Fruit fly (Drosophila melanogaster) whole organism, embryonic: Measurements from ENCODE around the gene Amacr.

ENCODE experiments used
- Aef1 ChIP-seq: fragments of 200-800 bp; sonication (Bioruptor generic); IDR thresholded peaks from 3 replicates; pipeline ENCODE4 v1.3.6; 2022; ENCODE audit warnings: missing biosample characterization, missing genetic modification characterization
- Bgb ChIP-seq: fragments of 200-800 bp; sonication (Bioruptor generic); IDR thresholded peaks from 2 replicates; pipeline ENCODE4 v1.3.6; 2022; ENCODE audit warnings: missing biosample characterization, missing genetic modification characterization; ENCODE audit not compliant: partially characterized antibody
- Blimp-1 ChIP-seq: fragments of 200-800 bp; sonication (Bioruptor generic); optimal IDR thresholded peaks from 3 replicates; lab custom pipeline; 2018; ENCODE audit warnings: missing biosample characterization, missing genetic modification characterization, mild to moderate bottlenecking, moderate library complexity, missing genetic modification reagents
- CG11085 ChIP-seq: fragments of 200-800 bp; sonication (Bioruptor generic); IDR thresholded peaks from 2 replicates; pipeline ENCODE4 v1.3.6; 2022; ENCODE audit warnings: missing biosample characterization, missing genetic modification characterization
- CG11456 ChIP-seq: fragments of 200-800 bp; sonication (Bioruptor generic); IDR thresholded peaks from 3 replicates; pipeline ENCODE4 v1.3.6; 2022; ENCODE audit warnings: missing biosample characterization, missing genetic modification characterization
- CG11504 ChIP-seq: fragments of 200-800 bp; sonication (Bioruptor generic); optimal IDR thresholded peaks from 3 replicates; lab custom pipeline; 2019; ENCODE audit warnings: missing biosample characterization, mild to moderate bottlenecking, missing genetic modification characterization, moderate library complexity
- CG11560 ChIP-seq: fragments of 200-800 bp; sonication (Bioruptor generic); IDR thresholded peaks from 3 replicates; pipeline ENCODE4 v1.3.6; 2022; ENCODE audit warnings: missing biosample characterization, missing genetic modification characterization
- CG11695 ChIP-seq: fragments of 200-800 bp; sonication (Bioruptor generic); IDR thresholded peaks from 3 replicates; pipeline ENCODE4 v1.3.6; 2022; ENCODE audit warnings: missing biosample characterization, missing genetic modification characterization
- CG12659 ChIP-seq: fragments of 200-800 bp; sonication (Bioruptor generic); optimal IDR thresholded peaks from 3 replicates; lab custom pipeline; 2017; ENCODE audit warnings: mild to moderate bottlenecking, missing biosample characterization, missing genetic modification reagents, missing genetic modification characterization
- CG14050 ChIP-seq: fragments of 200-800 bp; sonication (Bioruptor generic); IDR thresholded peaks from 3 replicates; pipeline ENCODE4 v1.3.6; 2022; ENCODE audit warnings: missing biosample characterization, missing genetic modification characterization
- CG14710 ChIP-seq: fragments of 200-800 bp; sonication (Bioruptor generic); optimal IDR thresholded peaks from 3 replicates; lab custom pipeline; 2019; ENCODE audit warnings: missing biosample characterization, mild to moderate bottlenecking, missing genetic modification characterization, moderate library complexity
- CG16863 ChIP-seq: fragments of 200-800 bp; sonication (Bioruptor generic); optimal IDR thresholded peaks from 3 replicates; lab custom pipeline; 2016; ENCODE audit warnings: missing biosample characterization, missing genetic modification characterization
- CG17328 ChIP-seq: fragments of 200-800 bp; sonication (Bioruptor generic); IDR thresholded peaks from 2 replicates; pipeline ENCODE4 v1.3.6; 2022; ENCODE audit warnings: missing biosample characterization, missing genetic modification characterization
- CG17359 ChIP-seq: fragments of 200-800 bp; sonication (Bioruptor generic); optimal IDR thresholded peaks from 3 replicates; lab custom pipeline; 2018; ENCODE audit warnings: missing biosample characterization, mild to moderate bottlenecking, missing genetic modification characterization, moderate library complexity
- CG18764 ChIP-seq: fragments of 200-800 bp; sonication (Bioruptor generic); optimal IDR thresholded peaks from 3 replicates; lab custom pipeline; 2016; ENCODE audit warnings: missing biosample characterization, missing genetic modification characterization
- CG2202 ChIP-seq: fragments of 200-800 bp; sonication (Bioruptor generic); optimal IDR thresholded peaks from 2 replicates; lab custom pipeline; 2018; ENCODE audit warnings: missing biosample characterization, mild to moderate bottlenecking, missing genetic modification characterization
- CG2712 ChIP-seq: fragments of 200-800 bp; optimal IDR thresholded peaks from 3 replicates; lab custom pipeline; 2019; ENCODE audit warnings: missing biosample characterization, mild to moderate bottlenecking, missing genetic modification characterization, moderate library complexity
- CG7987 ChIP-seq: fragments of 200-800 bp; sonication (Bioruptor generic); optimal IDR thresholded peaks from 2 replicates; lab custom pipeline; 2018; ENCODE audit warnings: missing biosample characterization, mild to moderate bottlenecking, missing genetic modification characterization, moderate library complexity
- CG8089 ChIP-seq: fragments of 200-800 bp; sonication (Bioruptor generic); optimal IDR thresholded peaks from 3 replicates; lab custom pipeline; 2016; ENCODE audit warnings: missing biosample characterization, missing genetic modification characterization
- CG9797 ChIP-seq: fragments of 200-800 bp; sonication (Bioruptor generic); optimal IDR thresholded peaks from 3 replicates; lab custom pipeline; 2018; ENCODE audit warnings: missing biosample characterization, mild to moderate bottlenecking, missing genetic modification characterization
- Dp ChIP-seq: fragments of 200-800 bp; sonication (Bioruptor generic); optimal IDR thresholded peaks from 2 replicates; lab custom pipeline; 2018; ENCODE audit warnings: missing biosample characterization, mild to moderate bottlenecking, missing genetic modification characterization, moderate library complexity
- ERR ChIP-seq: fragments of 200-800 bp; sonication (Bioruptor generic); optimal IDR thresholded peaks from 2 replicates; lab custom pipeline; 2016; ENCODE audit warnings: missing biosample characterization, missing genetic modification characterization
- Elba2 ChIP-seq: fragments of 200-800 bp; sonication (Bioruptor generic); optimal IDR thresholded peaks from 3 replicates; lab custom pipeline; 2016; ENCODE audit warnings: missing biosample characterization, missing genetic modification characterization
- HLHmδ ChIP-seq: fragments of 200-800 bp; sonication (Bioruptor generic); optimal IDR thresholded peaks from 2 replicates; lab custom pipeline; 2018; ENCODE audit warnings: missing biosample characterization, mild to moderate bottlenecking, missing genetic modification characterization, moderate library complexity
- HmgZ ChIP-seq: fragments of 200-800 bp; sonication (Bioruptor generic); optimal IDR thresholded peaks from 2 replicates; lab custom pipeline; 2018; ENCODE audit warnings: missing biosample characterization, mild to moderate bottlenecking, missing genetic modification characterization
- Hmr ChIP-seq: fragments of 200-800 bp; sonication (Bioruptor generic); optimal IDR thresholded peaks from 3 replicates; lab custom pipeline; 2017; ENCODE audit warnings: mild to moderate bottlenecking, missing biosample characterization, missing genetic modification reagents, missing genetic modification characterization
- Hr39 ChIP-seq: fragments of >200 bp; optimal IDR thresholded peaks from 2 replicates; lab custom pipeline; 2017
- Hr51 ChIP-seq, 2 experiments: fragments of 200-800 bp; sonication (Bioruptor generic); optimal IDR thresholded peaks; 2 replicates in 1 of 2; 3 replicates in 1 of 2; lab custom pipeline; 2016 to 2018; ENCODE audit warnings: missing biosample characterization in 2 of 2, missing genetic modification characterization in 2 of 2, mild to moderate bottlenecking in 1 of 2, moderate library complexity in 1 of 2
- MESR4 ChIP-seq: fragments of 200-800 bp; sonication (Bioruptor generic); optimal IDR thresholded peaks from 2 replicates; lab custom pipeline; 2018; ENCODE audit warnings: missing biosample characterization, mild to moderate bottlenecking, missing genetic modification characterization, moderate library complexity
- Max ChIP-seq: fragments of 200-800 bp; sonication (Bioruptor generic); optimal IDR thresholded peaks from 2 replicates; lab custom pipeline; 2016; ENCODE audit warnings: missing biosample characterization, mild to moderate bottlenecking, missing genetic modification characterization
- Meics ChIP-seq: fragments of 200-800 bp; sonication (Bioruptor generic); optimal IDR thresholded peaks from 2 replicates; lab custom pipeline; 2017; ENCODE audit warnings: missing biosample characterization, mild to moderate bottlenecking, missing genetic modification characterization
- NC2β ChIP-seq: fragments of 200-800 bp; sonication (Bioruptor generic); optimal IDR thresholded peaks from 2 replicates; lab custom pipeline; 2016; ENCODE audit warnings: missing biosample characterization, missing genetic modification characterization
- NFAT ChIP-seq: fragments of 200-800 bp; sonication (Bioruptor generic); IDR thresholded peaks from 2 replicates; pipeline ENCODE4 v1.3.6; 2022; ENCODE audit warnings: missing biosample characterization, missing genetic modification characterization
- Pdp1 ChIP-seq, 2 experiments: fragments of 200-800 bp; sonication (Bioruptor generic); optimal IDR thresholded peaks; 3 replicates each; lab custom pipeline; 2016; ENCODE audit warnings: missing biosample characterization in 2 of 2, missing genetic modification characterization in 2 of 2, mild to moderate bottlenecking in 1 of 2, moderate library complexity in 1 of 2
- Scr ChIP-seq: fragments of 200-800 bp; sonication (Bioruptor generic); IDR thresholded peaks from 2 replicates; pipeline ENCODE4 v1.3.6; 2022; ENCODE audit warnings: missing biosample characterization, missing genetic modification characterization; ENCODE audit not compliant: partially characterized antibody
- Sry-δ ChIP-seq: fragments of 200-800 bp; sonication (Bioruptor generic); optimal IDR thresholded peaks from 2 replicates; lab custom pipeline; 2016; ENCODE audit warnings: missing biosample characterization, missing genetic modification characterization
- Stat92E ChIP-seq, 3 experiments: fragments of >200 bp in 2 of 3; fragments of 200-800 bp in 1 of 3; sonication (Bioruptor generic) in 1 of 3; optimal IDR thresholded peaks; 2 replicates each; lab custom pipeline; 2017 to 2019; ENCODE audit warnings: missing biosample characterization in 3 of 3, missing genetic modification characterization in 3 of 3, mild to moderate bottlenecking in 1 of 3, moderate library complexity in 1 of 3
- YL-1 ChIP-seq: fragments of 200-800 bp; sonication (Bioruptor generic); optimal IDR thresholded peaks from 3 replicates; lab custom pipeline; 2017; ENCODE audit warnings: missing biosample characterization, mild to moderate bottlenecking, missing genetic modification characterization
- cato ChIP-seq: fragments of 200-800 bp; sonication (Bioruptor generic); optimal IDR thresholded peaks from 2 replicates; lab custom pipeline; 2016; ENCODE audit warnings: missing biosample characterization, missing genetic modification characterization, borderline replicate concordance
- ci ChIP-seq: fragments of 200-800 bp; sonication (Bioruptor generic); IDR thresholded peaks from 3 replicates; pipeline ENCODE4 v1.3.6; 2022; ENCODE audit warnings: missing biosample characterization, missing genetic modification characterization
- jumu ChIP-seq: fragments of 200-800 bp; sonication (Bioruptor generic); optimal IDR thresholded peaks from 3 replicates; lab custom pipeline; 2016; ENCODE audit warnings: missing biosample characterization, missing genetic modification characterization
- lola ChIP-seq, 3 experiments: fragments of >200 bp in 2 of 3; fragments of 200-800 bp in 1 of 3; sonication (Bioruptor generic) in 1 of 3; optimal IDR thresholded peaks; 2 replicates each; lab custom pipeline; 2017 to 2019; ENCODE audit warnings: missing biosample characterization in 3 of 3, missing genetic modification characterization in 3 of 3, mild to moderate bottlenecking in 1 of 3, moderate library complexity in 1 of 3
- luna ChIP-seq: fragments of 200-800 bp; sonication (Bioruptor generic); optimal IDR thresholded peaks from 2 replicates; lab custom pipeline; 2016; ENCODE audit warnings: missing biosample characterization, missing genetic modification characterization
- prd ChIP-seq, 3 experiments: fragments of >200 bp in 2 of 3; fragments of 200-800 bp in 1 of 3; sonication (Bioruptor generic) in 1 of 3; optimal IDR thresholded peaks in 2 of 3; IDR thresholded peaks in 1 of 3; 2 replicates in 2 of 3; 3 replicates in 1 of 3; pipeline versions ENCODE4 v1.3.6 to Lab custom; 2017 to 2022; ENCODE audit warnings: missing biosample characterization in 1 of 3, missing genetic modification characterization in 1 of 3
- slp2 ChIP-seq: fragments of 200-800 bp; sonication (Bioruptor generic); optimal IDR thresholded peaks from 2 replicates; lab custom pipeline; 2016; ENCODE audit warnings: missing biosample characterization, missing genetic modification characterization
- sob ChIP-seq: fragments of 200-800 bp; sonication (Bioruptor generic); IDR thresholded peaks from 2 replicates; pipeline ENCODE4 v1.3.6; 2022; ENCODE audit warnings: missing biosample characterization, missing genetic modification characterization
- trem ChIP-seq: fragments of 200-800 bp; optimal IDR thresholded peaks from 3 replicates; lab custom pipeline; 2019; ENCODE audit warnings: missing biosample characterization, mild to moderate bottlenecking, missing genetic modification characterization, moderate library complexity
- wek ChIP-seq: fragments of 200-800 bp; sonication (Bioruptor generic); optimal IDR thresholded peaks from 3 replicates; lab custom pipeline; 2018; ENCODE audit warnings: missing biosample characterization, mild to moderate bottlenecking, missing genetic modification characterization, moderate library complexity
- wor ChIP-seq: fragments of 200-800 bp; sonication (Bioruptor generic); IDR thresholded peaks from 2 replicates; pipeline ENCODE4 v1.3.6; 2022; ENCODE audit warnings: missing biosample characterization, missing genetic modification characterization

Gene Amacr

DNA sequence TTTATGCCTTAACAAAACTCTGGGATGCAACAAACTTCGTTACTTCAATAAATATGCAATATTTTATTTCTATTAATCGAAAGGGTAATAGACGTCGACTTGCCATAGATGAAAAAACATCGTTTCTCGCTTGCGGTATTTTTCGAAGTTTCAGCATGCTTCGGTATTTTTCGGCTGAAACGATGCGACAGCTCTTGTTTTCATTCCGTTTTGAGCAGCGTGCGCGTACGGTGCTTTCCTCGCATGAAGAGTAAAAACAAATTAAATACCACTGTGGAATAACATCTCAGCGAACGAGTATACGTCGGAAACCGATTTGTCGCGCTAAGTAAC is 45.3 kb upstream of the Amacr start, which contains the start of gene CG9328 (continued):
- TF ChIP-seq CG16863 (GFP tag; lab: Kevin White, UChicago) (peak; percentile 11), Hr51 (GFP tag; optimal IDR thresholded peaks at IDR 0.05; lab: Kevin White, UChicago) (peak in 1 of 2 experiments; percentile 28), CG11456 (GFP tag; lab: Robert Waterston, UW) (peak; percentile 29; the same call in 1 of the 3 replicates), Meics (GFP tag; lab: Kevin White, UChicago) (peak; percentile 45), wor (GFP tag; lab: Robert Waterston, UW) (no peak), YL-1 (GFP tag; lab: Kevin White, UChicago) (no peak), Sry-δ (GFP tag; lab: Kevin White, UChicago) (peak; percentile 30), ci (GFP tag; lab: Robert Waterston, UW) (peak; percentile 83; the same call in 2 of the 3 replicates), MESR4 (GFP tag; lab: Kevin White, UChicago) (peak; percentile 52), sob (GFP tag; lab: Robert Waterston, UW) (peak; percentile 44; the same call in 1 of the 2 replicates), Scr (GFP tag; lab: Robert Waterston, UW) (peak; percentile 33; the same call in 1 of the 2 replicates), trem (tag; lab: Kevin White, UChicago) (peak; percentile 70), Hmr (peak; percentile 66), slp2 (GFP tag; lab: Kevin White, UChicago) (peak; percentile 62), Elba2 (GFP tag; lab: Kevin White, UChicago) (no peak), CG17328 (GFP tag; lab: Robert Waterston, UW) (peak; percentile 46; the same call in 1 of the 2 replicates), CG17359 (tag; lab: Kevin White, UChicago) (peak; percentile 51), CG11695 (GFP tag; lab: Robert Waterston, UW) (peak; percentile 48; the same call in 1 of the 3 replicates), Blimp-1 (GFP tag; lab: Kevin White, UChicago) (peak; percentile 66), HmgZ (peak; percentile 38), CG7987 (peak; percentile 20), CG11504 (tag; lab: Kevin White, UChicago) (peak; percentile 38), NC2β (GFP tag; lab: Kevin White, UChicago) (no peak), jumu (GFP tag; lab: Kevin White, UChicago) (peak; percentile 14), NFAT (GFP tag; lab: Robert Waterston, UW) (peak; percentile 56), CG18764 (GFP tag; lab: Kevin White, UChicago) (no peak), lola (GFP tag; optimal IDR thresholded peaks at IDR 0.05; lab: Kevin White, UChicago) (no peak), CG2712 (peak; percentile 51), cato (GFP tag; lab: Kevin White, UChicago) (peak; percentile 6), Hr39 (lab: Kevin White, UChicago) (no peak), Pdp1 (GFP tag; optimal IDR thresholded peaks at IDR 0.05; lab: Kevin White, UChicago) (peak; percentile 8 to 46), CG8089 (GFP tag; lab: Kevin White, UChicago) (peak; percentile 3), HLHmδ (GFP tag; lab: Kevin White, UChicago) (peak; percentile 51), Max (GFP tag; lab: Kevin White, UChicago) (peak; percentile 21), CG11085 (no peak), Aef1 (GFP tag; lab: Robert Waterston, UW) (no peak), CG2202 (no peak), prd (optimal IDR thresholded peaks at IDR 0.05; lab: Kevin White, UChicago) (no peak), prd (GFP tag; IDR thresholded peaks at IDR 0.05; lab: Robert Waterston, UW) (peak; percentile 48; the same call in 1 of the 3 replicates), CG14050 (GFP tag; lab: Robert Waterston, UW) (peak; percentile 28; the same call in 1 of the 3 replicates), Bgb (peak; percentile 72), CG14710 (peak; percentile 53), CG9797 (GFP tag; lab: Kevin White, UChicago) (peak; percentile 35), CG11560 (tag; lab: Robert Waterston, UW) (no peak), luna (GFP tag; lab: Kevin White, UChicago) (no peak), ERR (GFP tag; lab: Kevin White, UChicago) (no peak), CG12659 (GFP tag; lab: Kevin White, UChicago) (peak; percentile 56), wek (GFP tag; lab: Kevin White, UChicago) (peak; percentile 55), Stat92E (GFP tag; optimal IDR thresholded peaks at IDR 0.05; lab: Kevin White, UChicago) (peak in 1 of 3 experiments; percentile 78), Dp (GFP tag; lab: Kevin White, UChicago) (no peak)
